Fruit fly (Drosophila melanogaster) whole organism, pupa: ENCODE measurements around the gene CG32243.
A peak's percentile ranks its signal among the peaks of the same experiment; 100 is the strongest.

ENCODE experiments used
- CG10348 ChIP-seq: fragments of 200-800 bp; sonication (Bioruptor generic); IDR thresholded peaks from 2 replicates; pipeline ENCODE4 v1.3.6; 2022; ENCODE audit warnings: missing biosample characterization, missing genetic modification characterization
- CG12605 ChIP-seq: fragments of 200-800 bp; sonication (Bioruptor generic); IDR thresholded peaks from 2 replicates; pipeline ENCODE4 v1.3.6; 2022; ENCODE audit warnings: missing biosample characterization, missing genetic modification characterization
- CG13204 ChIP-seq: fragments of 200-800 bp; sonication (Bioruptor generic); optimal IDR thresholded peaks from 2 replicates; lab custom pipeline; 2018; ENCODE audit warnings: missing biosample characterization, mild to moderate bottlenecking, missing genetic modification characterization, moderate library complexity
- CG14655 ChIP-seq: fragments of 200-800 bp; sonication (Bioruptor generic); optimal IDR thresholded peaks from 3 replicates; lab custom pipeline; 2017; ENCODE audit warnings: mild to moderate bottlenecking, missing biosample characterization, missing genetic modification reagents, missing genetic modification characterization
- CG15710 ChIP-seq: fragments of 200-800 bp; sonication (Bioruptor generic); optimal IDR thresholded peaks from 2 replicates; lab custom pipeline; 2018; ENCODE audit warnings: missing biosample characterization, mild to moderate bottlenecking, missing genetic modification characterization, moderate library complexity
- CG17806 ChIP-seq: fragments of 200-800 bp; sonication (Bioruptor generic); optimal IDR thresholded peaks from 2 replicates; lab custom pipeline; 2018; ENCODE audit warnings: missing biosample characterization, mild to moderate bottlenecking, missing genetic modification characterization, moderate library complexity
- CG32121 ChIP-seq: fragments of 200-800 bp; sonication (Bioruptor generic); IDR thresholded peaks from 2 replicates; pipeline ENCODE4 v1.3.6; 2022; ENCODE audit warnings: missing biosample characterization, missing genetic modification characterization
- CG34367 ChIP-seq: fragments of 200-800 bp; sonication (Bioruptor generic); optimal IDR thresholded peaks from 2 replicates; lab custom pipeline; 2018; ENCODE audit warnings: missing biosample characterization, mild to moderate bottlenecking, missing genetic modification characterization
- CG4496 ChIP-seq: fragments of 200-800 bp; sonication (Bioruptor generic); IDR thresholded peaks from 3 replicates; pipeline ENCODE4 v1.3.6; 2022; ENCODE audit warnings: missing biosample characterization, missing genetic modification characterization
- CG8159 ChIP-seq: fragments of 200-800 bp; sonication (Bioruptor generic); optimal IDR thresholded peaks from 3 replicates; lab custom pipeline; 2018; ENCODE audit warnings: missing biosample characterization, mild to moderate bottlenecking, missing genetic modification characterization, moderate library complexity
- CG8301 ChIP-seq: fragments of 200-800 bp; sonication (Bioruptor generic); optimal IDR thresholded peaks from 2 replicates; lab custom pipeline; 2018; ENCODE audit warnings: missing biosample characterization, mild to moderate bottlenecking, missing genetic modification characterization
- CG9948 ChIP-seq: fragments of 200-800 bp; sonication (Bioruptor generic); optimal IDR thresholded peaks from 2 replicates; lab custom pipeline; 2018; ENCODE audit warnings: missing biosample characterization, mild to moderate bottlenecking, missing genetic modification characterization, moderate library complexity
- D1 ChIP-seq: fragments of 200-800 bp; sonication (Bioruptor generic); optimal IDR thresholded peaks from 2 replicates; lab custom pipeline; 2018; ENCODE audit warnings: missing biosample characterization, mild to moderate bottlenecking, missing genetic modification characterization, moderate library complexity
- EcR ChIP-seq: fragments of 200-800 bp; sonication (Bioruptor generic); optimal IDR thresholded peaks from 3 replicates; lab custom pipeline; 2019; ENCODE audit warnings: missing biosample characterization, missing genetic modification characterization, mild to moderate bottlenecking, moderate library complexity, missing genetic modification reagents
- Ets98B ChIP-seq: fragments of 200-800 bp; sonication (Bioruptor generic); IDR thresholded peaks from 2 replicates; pipeline ENCODE4 v1.3.6; 2022; ENCODE audit warnings: missing biosample characterization, missing genetic modification characterization
- Pif1A ChIP-seq: fragments of 200-800 bp; sonication (Bioruptor generic); optimal IDR thresholded peaks from 3 replicates; lab custom pipeline; 2016; ENCODE audit warnings: missing biosample characterization, missing genetic modification characterization
- Pif1B ChIP-seq: fragments of 200-800 bp; sonication (Bioruptor generic); optimal IDR thresholded peaks from 3 replicates; lab custom pipeline; 2016; ENCODE audit warnings: missing biosample characterization, missing genetic modification characterization
- Snoo ChIP-seq: fragments of 200-800 bp; sonication (Bioruptor generic); optimal IDR thresholded peaks from 3 replicates; lab custom pipeline; 2017; ENCODE audit warnings: missing biosample characterization, mild to moderate bottlenecking, missing genetic modification characterization, inconsistent platforms
- fd96Ca ChIP-seq: fragments of 200-800 bp; sonication (Bioruptor generic); IDR thresholded peaks from 3 replicates; pipeline ENCODE4 v1.3.6; 2022; ENCODE audit warnings: missing biosample characterization, missing genetic modification characterization
- gl ChIP-seq: fragments of 200-800 bp; sonication (Bioruptor generic); optimal IDR thresholded peaks from 2 replicates; lab custom pipeline; 2018; ENCODE audit warnings: missing biosample characterization, mild to moderate bottlenecking, missing genetic modification characterization
- rn ChIP-seq: fragments of 200-800 bp; sonication (Bioruptor generic); IDR thresholded peaks from 2 replicates; pipeline ENCODE4 v1.3.6; 2022; ENCODE audit warnings: missing biosample characterization, missing genetic modification characterization

Gene CG32243

dm6 chr3L:4497677-4498076, 43.4 kb downstream of the CG32243 start, which contains the start of gene CG13721:
TSS of gene CG13721 (minus strand) at chr3L:4497777.
- TF ChIP-seq gl (no peak), CG14655 (GFP tag; lab: Kevin White, UChicago) (no peak), Ets98B (no peak), CG13204 (GFP tag; lab: Kevin White, UChicago) (no peak), CG4496 (no peak)
- TF ChIP-seq, all 21 proteins: peak for 0

DNA sequence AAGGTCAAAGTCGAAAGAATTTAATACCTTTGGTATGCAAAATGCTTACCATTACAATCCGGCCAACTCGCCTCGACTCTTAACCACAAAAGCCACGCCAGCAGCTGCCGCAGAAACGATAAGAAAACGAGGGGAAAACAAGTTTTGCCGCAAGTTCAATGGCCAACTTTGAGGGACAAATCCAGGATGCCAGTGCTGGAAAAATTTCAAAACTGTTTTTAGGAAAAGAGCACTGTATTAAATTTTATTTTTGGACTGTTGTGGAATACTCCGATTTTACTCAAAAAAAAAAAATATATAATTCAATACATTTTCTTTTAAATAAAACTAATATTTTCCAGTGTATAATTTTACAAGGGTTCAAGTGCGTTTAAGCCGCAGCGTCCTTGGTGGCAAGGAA, 46.4 kb downstream of the CG32243 start:
- no peak for TF ChIP-seq fd96Ca (GFP tag; lab: Robert Waterston, UW)
- peak; percentile 45 for TF ChIP-seq gl
- TF ChIP-seq rn: no peak
- no peak for TF ChIP-seq Ets98B
- TF ChIP-seq CG13204 (GFP tag; lab: Kevin White, UChicago): peak; percentile 72
- TF ChIP-seq CG8301 (tag; lab: Kevin White, UChicago): peak; percentile 0
- peak; percentile 86 for TF ChIP-seq D1 (tag; lab: Kevin White, UChicago)
- TF ChIP-seq CG4496: peak; percentile 51; the same call in 1 of the 3 replicates
- peak; percentile 87 for TF ChIP-seq CG17806 (tag; lab: Kevin White, UChicago)
- no peak for TF ChIP-seq CG10348 (GFP tag; lab: Robert Waterston, UW)
- TF ChIP-seq Pif1B (GFP tag; lab: Kevin White, UChicago): peak; percentile 88
- peak; percentile 88 for TF ChIP-seq CG8159
- TF ChIP-seq CG34367 (tag; lab: Kevin White, UChicago): peak; percentile 86
- peak; percentile 73 for TF ChIP-seq Snoo (tag; lab: Kevin White, UChicago)
- no peak for TF ChIP-seq CG32121 (GFP tag; lab: Robert Waterston, UW)
- peak; percentile 45 for TF ChIP-seq CG14655 (GFP tag; lab: Kevin White, UChicago)
- TF ChIP-seq CG15710: peak; percentile 93
- peak; percentile 82 for TF ChIP-seq Pif1A (GFP tag; lab: Kevin White, UChicago)
- TF ChIP-seq CG9948 (tag; lab: Kevin White, UChicago): peak; percentile 87
- peak; percentile 100 for TF ChIP-seq EcR (GFP tag; lab: Kevin White, UChicago)
- TF ChIP-seq CG12605 (GFP tag; lab: Robert Waterston, UW): peak; percentile 31; the same call in 1 of the 2 replicates

dm6 chr3L:4493609-4494008, 47.4 kb downstream of the CG32243 start:
- TF ChIP-seq EcR (GFP tag; lab: Kevin White, UChicago) (peak; percentile 88), Pif1A (GFP tag; lab: Kevin White, UChicago) (no peak), CG13204 (GFP tag; lab: Kevin White, UChicago) (peak; percentile 44)

dm6 chr3L:4490702-4491243, 50.3 kb downstream of the CG32243 start, which contains the start of gene CG13722:
TSS of gene CG13722 (minus strand) at chr3L:4490963.
- peak; percentile 20; the same call in 1 of the 3 replicates for TF ChIP-seq CG4496
- peak; percentile 51 for TF ChIP-seq EcR (GFP tag; lab: Kevin White, UChicago)
- TF ChIP-seq Pif1A (GFP tag; lab: Kevin White, UChicago): no peak
- no peak for TF ChIP-seq CG17806 (tag; lab: Kevin White, UChicago)
- no peak for TF ChIP-seq Pif1B (GFP tag; lab: Kevin White, UChicago)
- TF ChIP-seq CG10348 (GFP tag; lab: Robert Waterston, UW): no peak
- TF ChIP-seq CG14655 (GFP tag; lab: Kevin White, UChicago): no peak
- no peak for TF ChIP-seq rn
- TF ChIP-seq CG13204 (GFP tag; lab: Kevin White, UChicago): peak; percentile 90

dm6 chr3L:4489490-4489889, 51.6 kb downstream of the CG32243 start:
- TF ChIP-seq CG32121 (GFP tag; lab: Robert Waterston, UW) (no peak), CG12605 (GFP tag; lab: Robert Waterston, UW) (no peak), D1 (tag; lab: Kevin White, UChicago) (no peak), Ets98B (no peak), CG15710 (no peak), Pif1B (GFP tag; lab: Kevin White, UChicago) (no peak), EcR (GFP tag; lab: Kevin White, UChicago) (no peak), Snoo (tag; lab: Kevin White, UChicago) (no peak), CG9948 (tag; lab: Kevin White, UChicago) (no peak), CG34367 (tag; lab: Kevin White, UChicago) (no peak), rn (no peak)
